Worm (Caenorhabditis elegans) whole organism, late embryonic: Measurements from ENCODE around the gene Y49A3A.4.

Source experiments
- ceh-18 ChIP-seq: sonication (generic microtip); optimal IDR thresholded peaks from 2 replicates; lab custom pipeline; 2016; ENCODE audit warnings: missing genetic modification characterization, missing compliant biosample characterization
- dmd-4 ChIP-seq: sonication (generic microtip); optimal IDR thresholded peaks from 2 replicates; lab custom pipeline; 2016; ENCODE audit warnings: borderline replicate concordance, missing genetic modification characterization, missing compliant biosample characterization
- fkh-10 ChIP-seq: fragments of 150-350 bp; optimal IDR thresholded peaks from 2 replicates; lab custom pipeline; 2014; ENCODE audit warnings: missing biosample characterization, missing genetic modification reagents, missing genetic modification characterization
- gmeb-2 ChIP-seq: sonication (generic microtip); optimal IDR thresholded peaks from 2 replicates; lab custom pipeline; 2016; ENCODE audit warnings: missing genetic modification characterization, inconsistent platforms, missing compliant biosample characterization
- nfya-1 ChIP-seq: sonication (generic microtip); optimal IDR thresholded peaks from 2 replicates; lab custom pipeline; 2017; ENCODE audit warnings: missing genetic modification characterization, mild to moderate bottlenecking, missing compliant biosample characterization, antibody characterized with exemption, moderate library complexity
- nhr-11 ChIP-seq: fragments of 150-350 bp; optimal IDR thresholded peaks from 2 replicates; lab custom pipeline; 2014; ENCODE audit warnings: missing biosample characterization, missing genetic modification characterization
- nhr-232 ChIP-seq: sonication (generic microtip); optimal IDR thresholded peaks from 2 replicates; lab custom pipeline; 2016; ENCODE audit warnings: missing genetic modification characterization, missing compliant biosample characterization
- pha-2 ChIP-seq: sonication (generic microtip); optimal IDR thresholded peaks from 2 replicates; lab custom pipeline; 2017; ENCODE audit warnings: mild to moderate bottlenecking, missing genetic modification characterization, missing compliant biosample characterization
- pqm-1 ChIP-seq: sonication (generic microtip); optimal IDR thresholded peaks from 2 replicates; lab custom pipeline; 2016; ENCODE audit warnings: missing genetic modification characterization, missing compliant biosample characterization
- rnt-1 ChIP-seq: sonication (generic microtip); optimal IDR thresholded peaks from 2 replicates; lab custom pipeline; 2016; ENCODE audit warnings: missing genetic modification characterization, missing compliant biosample characterization
- unc-42 ChIP-seq: sonication (generic microtip); optimal IDR thresholded peaks from 2 replicates; lab custom pipeline; 2016; ENCODE audit warnings: missing genotype, missing genetic modification characterization, missing compliant biosample characterization
- unc-86 ChIP-seq: sonication (generic microtip); optimal IDR thresholded peaks from 2 replicates; lab custom pipeline; 2016; ENCODE audit warnings: missing genetic modification characterization, missing compliant biosample characterization

DNA sequence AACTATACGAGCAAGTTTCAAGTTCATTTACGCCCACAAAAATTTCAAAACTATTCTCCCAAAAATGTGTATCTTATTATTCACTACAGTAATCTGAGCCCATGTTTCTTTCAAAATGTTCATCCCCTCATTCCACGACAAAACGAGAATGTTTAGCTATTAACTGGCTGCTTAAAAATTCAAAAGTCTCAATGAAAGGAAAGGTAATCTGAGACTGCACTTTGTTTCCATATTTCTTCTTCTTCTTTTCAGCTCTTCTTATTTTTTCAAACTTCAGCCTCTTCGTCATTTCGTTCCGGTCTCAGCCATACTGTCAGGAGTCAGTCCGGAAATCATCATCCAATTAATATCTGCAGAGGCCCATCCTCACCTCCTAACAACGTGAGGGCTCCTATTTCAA, 14.1 kb upstream of the Y49A3A.4 start, which contains the start of gene unc-39:
- TF ChIP-seq pqm-1 (tag; lab: Kevin White, UChicago) (no peak), gmeb-2 (no peak), nhr-11 (no peak), rnt-1 (no peak), unc-86 (no peak), unc-42 (tag; lab: Kevin White, UChicago) (no peak), nfya-1 (tag; lab: Kevin White, UChicago) (no peak), nhr-232 (tag; lab: Kevin White, UChicago) (no peak), dmd-4 (tag; lab: Kevin White, UChicago) (no peak), ceh-18 (tag; lab: Kevin White, UChicago) (no peak), pha-2 (tag; lab: Kevin White, UChicago) (no peak), fkh-10 (GFP tag; lab: Kevin White, UChicago) (no peak)
